Fruit fly (Drosophila melanogaster): ENCODE measurements around the gene CG44215.

DNA sequence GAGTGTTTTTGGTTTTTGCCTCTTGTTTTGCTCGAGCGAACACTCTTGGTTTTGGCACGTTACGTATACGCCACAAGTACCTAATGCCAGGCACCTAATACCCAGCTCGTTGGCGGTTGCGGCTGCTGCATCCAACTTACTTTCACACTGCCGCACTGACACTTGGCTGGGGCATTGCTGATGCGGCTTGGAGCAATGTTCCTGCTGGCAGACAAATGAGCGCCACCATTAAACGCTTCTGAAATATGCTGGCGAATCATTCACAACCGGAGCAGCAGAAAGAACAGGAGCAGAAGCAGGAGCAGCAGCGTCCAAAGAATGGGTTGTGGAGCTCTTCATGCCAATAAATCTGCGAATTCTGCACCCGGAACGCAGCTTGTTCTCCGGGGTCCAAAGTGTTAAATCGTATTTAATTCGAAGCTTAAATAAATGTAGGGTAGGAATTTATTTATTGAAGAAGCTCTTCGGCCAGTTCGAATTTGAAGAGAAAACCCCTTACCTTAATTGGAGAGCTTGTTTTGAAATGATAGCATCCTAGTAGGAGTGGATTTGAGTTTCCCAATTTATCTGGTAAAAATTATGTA is 8.0 kb upstream of the CG44215 start, which contains the start of gene CG3199:
- TF ChIP-seq CG11617 (GFP tag; optimal IDR thresholded peaks at IDR 0.05) = no peak
- no peak for TF ChIP-seq bab1 (GFP tag; optimal IDR thresholded peaks at IDR 0.05)
- no peak for TF ChIP-seq tj (GFP tag; optimal IDR thresholded peaks at IDR 0.05)
- TF ChIP-seq CG7101 (tag; optimal IDR thresholded peaks at IDR 0.05) = no peak
- no peak for TF ChIP-seq cic (GFP tag; optimal IDR thresholded peaks at IDR 0.05)
- no peak for TF ChIP-seq CG14711 (tag; optimal IDR thresholded peaks at IDR 0.05)
- TF ChIP-seq CG12768 (GFP tag; optimal IDR thresholded peaks at IDR 0.05) = no peak
- no peak for TF ChIP-seq toe (GFP tag; optimal IDR thresholded peaks at IDR 0.05)
- TF ChIP-seq Mnt (GFP tag; optimal IDR thresholded peaks at IDR 0.05) = no peak
- TF ChIP-seq ovo (GFP tag; optimal IDR thresholded peaks at IDR 0.05) = no peak
- no peak for TF ChIP-seq CG33017 (tag; optimal IDR thresholded peaks at IDR 0.05)
- TF ChIP-seq Hr96 (GFP tag; optimal IDR thresholded peaks at IDR 0.05) = no peak
- TF ChIP-seq kay (GFP tag; ENCODE audit: borderline replicate concordance) = no peak

Measured in whole organism, adult.